Worm (Caenorhabditis elegans) whole organism, early embryonic: ENCODE results near the gene T02G5.14.
A peak's percentile ranks its signal among the peaks of the same experiment; 100 is the strongest.

Experiments used
- B0310.2 ChIP-seq: sonication (generic microtip); optimal IDR thresholded peaks from 2 replicates; lab custom pipeline; 2016; ENCODE audit warnings: mild to moderate bottlenecking, missing genetic modification characterization, missing compliant biosample characterization
- F13C5.2 ChIP-seq: sonication (generic microtip); optimal IDR thresholded peaks from 2 replicates; lab custom pipeline; 2017; ENCODE audit warnings: mild to moderate bottlenecking, missing genetic modification characterization, inconsistent platforms, missing compliant biosample characterization
- aly-1 ChIP-seq: sonication (generic microtip); optimal IDR thresholded peaks from 2 replicates; lab custom pipeline; 2016; ENCODE audit warnings: missing genetic modification characterization, missing compliant biosample characterization
- ama-1 ChIP-seq: fragments of 150-350 bp; optimal IDR thresholded peaks from 2 replicates; lab custom pipeline; 2014
- ceh-13 ChIP-seq: fragments of 200-800 bp; sonication (Bioruptor generic); optimal IDR thresholded peaks from 2 replicates; lab custom pipeline; 2018; ENCODE audit warnings: mild to moderate bottlenecking, missing genetic modification characterization, missing compliant biosample characterization
- ceh-36 ChIP-seq: sonication (generic microtip); optimal IDR thresholded peaks from 2 replicates; lab custom pipeline; 2016; ENCODE audit warnings: missing genetic modification characterization, inconsistent platforms, missing compliant biosample characterization
- ets-7 ChIP-seq: sonication (generic microtip); optimal IDR thresholded peaks from 2 replicates; lab custom pipeline; 2016; ENCODE audit warnings: missing genotype, missing genetic modification characterization, missing compliant biosample characterization
- flt-1 ChIP-seq: fragments of 200-800 bp; sonication (Bioruptor generic); IDR thresholded peaks from 2 replicates; pipeline ENCODE4 v1.3.6; 2022; ENCODE audit warnings: missing genetic modification characterization, missing compliant biosample characterization
- hmbx-1 ChIP-seq: sonication (generic microtip); optimal IDR thresholded peaks from 2 replicates; lab custom pipeline; 2016; ENCODE audit warnings: mild to moderate bottlenecking, missing genetic modification characterization, missing compliant biosample characterization
- hmg-4 ChIP-seq: fragments of 200-800 bp; sonication (Bioruptor generic); optimal IDR thresholded peaks from 2 replicates; lab custom pipeline; 2018; ENCODE audit warnings: mild to moderate bottlenecking, missing genetic modification characterization, missing compliant biosample characterization
- hnd-1 ChIP-seq: sonication (generic microtip); optimal IDR thresholded peaks from 2 replicates; lab custom pipeline; 2016; ENCODE audit warnings: missing genetic modification characterization, missing compliant biosample characterization
- pes-1 ChIP-seq: fragments of 200-800 bp; sonication (Bioruptor generic); IDR thresholded peaks from 2 replicates; pipeline ENCODE4 v1.3.6; 2022; ENCODE audit warnings: missing genetic modification reagents, missing genetic modification characterization, missing compliant biosample characterization
- scrt-1 ChIP-seq: fragments of 200-800 bp; sonication (Bioruptor generic); IDR thresholded peaks from 2 replicates; pipeline ENCODE4 v1.3.6; 2022; ENCODE audit warnings: missing genetic modification characterization, missing compliant biosample characterization
- sea-1 ChIP-seq: fragments of 200-800 bp; sonication (Bioruptor generic); conservative IDR thresholded peaks from 2 replicates; pipeline ENCODE4 v1.3.6; 2022; ENCODE audit warnings: missing genetic modification characterization, missing compliant biosample characterization
- tbx-11 ChIP-seq: fragments of 200-800 bp; sonication (Bioruptor generic); IDR thresholded peaks from 2 replicates; pipeline ENCODE4 v1.3.6; 2022; ENCODE audit warnings: missing genetic modification characterization, missing compliant biosample characterization
- tbx-37 ChIP-seq: fragments of 200-800 bp; sonication (Bioruptor generic); conservative IDR thresholded peaks from 2 replicates; pipeline ENCODE4 v1.3.6; 2022; ENCODE audit warnings: missing genetic modification reagents, missing genetic modification characterization, missing compliant biosample characterization
- tra-4 ChIP-seq: sonication (generic microtip); optimal IDR thresholded peaks from 2 replicates; lab custom pipeline; 2017; ENCODE audit warnings: missing genetic modification characterization, missing compliant biosample characterization

The T02G5.14 gene

ce11 chrII:7111657-7112049 is 27.5 kb downstream of the T02G5.14 start, which contains the start of gene F10E7.5:
Gene F10E7.5 (plus strand): TSS chrII:7111978.
- TF ChIP-seq F13C5.2 (tag; lab: Kevin White, UChicago), result peak; percentile 68
- no peak for TF ChIP-seq pes-1

DNA sequence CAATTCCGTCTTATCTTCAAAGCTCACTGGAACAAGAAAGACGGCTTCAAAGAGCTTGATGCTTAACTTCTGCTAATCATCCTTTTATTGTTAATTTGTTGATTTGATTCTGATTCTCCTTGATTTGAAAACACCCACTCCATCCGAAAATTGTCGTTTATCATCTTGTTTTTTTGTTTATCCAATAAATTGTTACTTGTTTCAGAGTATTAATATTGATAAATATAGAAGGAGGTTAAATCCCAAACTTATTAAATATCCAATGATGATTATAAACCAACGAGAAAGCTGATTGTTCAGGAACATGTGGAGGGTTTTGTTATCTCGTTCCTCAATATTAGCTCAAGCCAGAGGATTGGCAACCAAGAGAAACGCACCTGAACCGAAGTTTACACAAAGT is 28.7 kb downstream of the T02G5.14 start, which contains the start of gene F10E7.6:
F10E7.6 (plus strand) TSS at position 301 of the 400 bp plus-strand sequence.
- TF ChIP-seq flt-1, result no peak
- TF ChIP-seq tbx-37 (GFP tag; lab: Robert Waterston, UW), result no peak
- no peak for TF ChIP-seq tra-4 (tag; lab: Kevin White, UChicago)
- TF ChIP-seq pes-1, result no peak
- TF ChIP-seq ceh-13 (GFP tag; lab: Kevin White, UChicago), result no peak
- TF ChIP-seq ets-7, result no peak
- no peak for TF ChIP-seq ceh-36 (tag; lab: Kevin White, UChicago)
- TF ChIP-seq hmbx-1 (tag; lab: Kevin White, UChicago), result no peak
- TF ChIP-seq sea-1 (GFP tag; lab: Robert Waterston, UW), result no peak
- TF ChIP-seq ama-1, result no peak
- TF ChIP-seq aly-1 (tag; lab: Kevin White, UChicago), result no peak

ce11 chrII:7115638-7116037 is 31.5 kb downstream of the T02G5.14 start, which contains the start of gene cutl-5:
Gene cutl-5 (minus strand): TSS chrII:7115906.
- no peak for TF ChIP-seq ets-7
- no peak for TF ChIP-seq hnd-1 (tag; lab: Kevin White, UChicago)
- TF ChIP-seq scrt-1 (GFP tag; lab: Robert Waterston, UW), result no peak

DNA sequence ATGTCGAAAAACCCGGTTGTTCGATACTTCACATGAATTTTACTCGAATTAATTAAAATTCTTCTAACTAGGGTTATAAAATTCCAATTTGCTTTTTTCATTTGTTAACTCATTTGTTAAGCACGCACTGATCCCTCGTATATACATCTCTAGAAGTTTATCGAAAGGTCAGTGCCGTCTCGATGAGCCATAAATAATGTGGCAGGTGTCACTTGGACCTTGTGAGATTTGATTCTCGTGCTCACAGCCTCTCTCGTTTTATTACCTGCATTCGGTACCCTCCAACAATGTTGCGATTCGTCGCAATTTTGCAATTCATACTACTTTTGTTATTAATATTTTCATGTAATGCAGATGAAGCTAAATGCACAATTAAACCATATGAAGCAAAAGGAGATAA is 32.2 kb downstream of the T02G5.14 start, which contains the start of gene spon-1:
spon-1 (plus strand) TSS at position 208 of the 400 bp plus-strand sequence.
- TF ChIP-seq ama-1 (no peak), ceh-13 (GFP tag; lab: Kevin White, UChicago) (no peak), B0310.2 (no peak), pes-1 (no peak), ceh-36 (tag; lab: Kevin White, UChicago) (no peak), tbx-11 (no peak), sea-1 (GFP tag; lab: Robert Waterston, UW) (no peak), hnd-1 (tag; lab: Kevin White, UChicago) (no peak), tbx-37 (GFP tag; lab: Robert Waterston, UW) (no peak), aly-1 (tag; lab: Kevin White, UChicago) (no peak), ets-7 (no peak), tra-4 (tag; lab: Kevin White, UChicago) (no peak), flt-1 (no peak), hmg-4 (GFP tag; lab: Kevin White, UChicago) (no peak), hmbx-1 (tag; lab: Kevin White, UChicago) (no peak), scrt-1 (GFP tag; lab: Robert Waterston, UW) (no peak), F13C5.2 (tag; lab: Kevin White, UChicago) (no peak)

- TF ChIP-seq flt-1, result no peak
- no peak for TF ChIP-seq hnd-1 (tag; lab: Kevin White, UChicago)
- TF ChIP-seq tbx-11, result no peak
- TF ChIP-seq ceh-36 (tag; lab: Kevin White, UChicago), result no peak
- TF ChIP-seq ets-7, result no peak
- TF ChIP-seq pes-1, result no peak
- TF ChIP-seq B0310.2, result no peak
- no peak for TF ChIP-seq aly-1 (tag; lab: Kevin White, UChicago)
These were observed 35.4 kb downstream of the T02G5.14 start for ce11 chrII:7119525-7119924.

DNA sequence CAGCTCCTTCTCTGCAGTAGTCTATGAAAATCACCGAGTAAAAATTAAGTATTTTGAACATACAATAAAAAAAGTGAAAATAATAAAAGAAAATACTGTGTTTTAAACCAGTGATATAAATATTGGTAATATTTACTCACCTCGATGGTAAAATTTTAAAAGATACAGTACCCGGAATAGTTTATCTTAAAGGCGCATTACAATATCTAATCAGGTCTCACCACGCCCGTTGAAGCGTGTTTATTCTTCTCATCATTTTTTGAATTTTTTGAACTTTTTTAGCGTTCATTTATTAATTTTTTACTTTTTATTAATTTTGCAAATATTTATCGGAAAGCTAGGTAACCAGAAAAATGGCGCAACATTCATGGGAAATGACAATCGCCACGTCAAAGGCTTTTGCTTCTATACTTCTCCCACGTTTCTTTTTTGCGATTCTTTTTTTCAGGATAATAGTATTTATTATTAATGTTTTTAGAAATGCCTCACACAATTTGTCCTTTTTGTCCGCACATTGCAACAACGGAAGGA is 37.7 kb downstream of the T02G5.14 start, which contains the start of gene F10E7.2:
F10E7.2 (plus strand) TSS at position 481 of the 531 bp plus-strand sequence.
- TF ChIP-seq ceh-36 (tag; lab: Kevin White, UChicago) (no peak), hmbx-1 (tag; lab: Kevin White, UChicago) (no peak), B0310.2 (no peak), aly-1 (tag; lab: Kevin White, UChicago) (no peak), hmg-4 (GFP tag; lab: Kevin White, UChicago) (no peak), sea-1 (GFP tag; lab: Robert Waterston, UW) (no peak), flt-1 (no peak), ets-7 (no peak)

ce11 chrII:7122661-7123418 is 38.7 kb downstream of the T02G5.14 start, which contains the start of gene F10E7.11:
Gene F10E7.11 (minus strand): TSS chrII:7122892.
- TF ChIP-seq ama-1 (no peak), ceh-13 (GFP tag; lab: Kevin White, UChicago) (no peak), ets-7 (no peak), sea-1 (GFP tag; lab: Robert Waterston, UW) (no peak), B0310.2 (no peak), pes-1 (no peak), flt-1 (no peak), ceh-36 (tag; lab: Kevin White, UChicago) (no peak), hmbx-1 (tag; lab: Kevin White, UChicago) (no peak), scrt-1 (GFP tag; lab: Robert Waterston, UW) (no peak), aly-1 (tag; lab: Kevin White, UChicago) (no peak), hmg-4 (GFP tag; lab: Kevin White, UChicago) (no peak), F13C5.2 (tag; lab: Kevin White, UChicago) (no peak), hnd-1 (tag; lab: Kevin White, UChicago) (no peak), tbx-37 (GFP tag; lab: Robert Waterston, UW) (no peak), tra-4 (tag; lab: Kevin White, UChicago) (no peak), tbx-11 (no peak)
